Worm (Caenorhabditis elegans) whole organism, late embryonic: ENCODE results near the gene zyg-9.

Experiments used
- ama-1 ChIP-seq: fragments of 150-350 bp; optimal IDR thresholded peaks from 2 replicates; lab custom pipeline; 2014
- ceh-24 ChIP-seq: sonication (generic microtip); optimal IDR thresholded peaks from 2 replicates; lab custom pipeline; 2016; ENCODE audit warnings: mild to moderate bottlenecking, missing genetic modification characterization, missing compliant biosample characterization
- dmd-4 ChIP-seq: sonication (generic microtip); optimal IDR thresholded peaks from 2 replicates; lab custom pipeline; 2016; ENCODE audit warnings: borderline replicate concordance, missing genetic modification characterization, missing compliant biosample characterization
- eyg-1 ChIP-seq: sonication (generic microtip); optimal IDR thresholded peaks from 2 replicates; lab custom pipeline; 2016; ENCODE audit warnings: missing genotype, missing genetic modification characterization, missing compliant biosample characterization
- lim-6 ChIP-seq: sonication (generic microtip); optimal IDR thresholded peaks from 2 replicates; lab custom pipeline; 2016; ENCODE audit warnings: missing genetic modification characterization, missing compliant biosample characterization
- madf-2 ChIP-seq: sonication (generic microtip); optimal IDR thresholded peaks from 2 replicates; lab custom pipeline; 2017; ENCODE audit warnings: missing genetic modification characterization, missing compliant biosample characterization
- mec-3 ChIP-seq: sonication (generic microtip); optimal IDR thresholded peaks from 2 replicates; lab custom pipeline; 2016; ENCODE audit warnings: borderline replicate concordance, missing genetic modification characterization, missing compliant biosample characterization
- pat-9 ChIP-seq: fragments of 200-800 bp; sonication (Bioruptor generic); optimal IDR thresholded peaks from 2 replicates; lab custom pipeline; 2018; ENCODE audit warnings: mild to moderate bottlenecking, missing genetic modification characterization, moderate library complexity, missing compliant biosample characterization
- pax-1 ChIP-seq: fragments of 150-350 bp; optimal IDR thresholded peaks from 2 replicates; lab custom pipeline; 2014; ENCODE audit warnings: missing biosample characterization, missing genetic modification characterization
- pqm-1 ChIP-seq: sonication (generic microtip); optimal IDR thresholded peaks from 2 replicates; lab custom pipeline; 2016; ENCODE audit warnings: missing genetic modification characterization, missing compliant biosample characterization
- tbx-2 ChIP-seq: sonication (generic microtip); optimal IDR thresholded peaks from 2 replicates; lab custom pipeline; 2016; ENCODE audit warnings: missing genetic modification characterization, missing compliant biosample characterization
- unc-55 ChIP-seq: sonication (generic microtip); optimal IDR thresholded peaks from 2 replicates; lab custom pipeline; 2017; ENCODE audit warnings: missing biosample characterization, missing genetic modification reagents, missing genetic modification characterization

DNA sequence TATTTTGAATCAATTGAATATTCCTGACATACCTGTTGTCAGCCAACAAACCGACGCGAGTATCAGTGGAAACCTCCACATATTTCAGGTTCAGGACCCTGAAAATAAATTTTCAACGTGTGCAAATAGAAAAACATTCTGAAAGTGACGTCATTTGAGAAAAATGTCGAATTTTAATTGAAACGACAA lies 29.0 kb upstream of the zyg-9 start, which contains the start of gene F14E5.2:
- TF ChIP-seq pat-9 (no peak), ceh-24 (tag; lab: Kevin White, UChicago) (no peak), unc-55 (GFP tag; lab: Kevin White, UChicago) (no peak), ama-1 (lab: Kevin White, UChicago) (no peak), tbx-2 (tag; lab: Kevin White, UChicago) (no peak), dmd-4 (no peak), pqm-1 (tag; lab: Kevin White, UChicago) (no peak), eyg-1 (tag; lab: Kevin White, UChicago) (no peak), pax-1 (no peak), mec-3 (tag; lab: Kevin White, UChicago) (no peak), madf-2 (no peak), lim-6 (tag; lab: Kevin White, UChicago) (no peak)
